Worm (Caenorhabditis elegans) whole organism, L4 larva: Measurements from ENCODE around the gene T26A8.3.

Experiments
- D1046.2 ChIP-seq: fragments of 200-800 bp; sonication (Bioruptor generic); IDR thresholded peaks from 2 replicates; pipeline ENCODE4 v1.3.6; 2022; ENCODE audit warnings: missing genetic modification characterization, missing compliant biosample characterization
- F49E8.2 ChIP-seq: sonication (generic microtip); optimal IDR thresholded peaks from 2 replicates; lab custom pipeline; 2016; ENCODE audit warnings: missing compliant biosample characterization, mild to moderate bottlenecking, missing genetic modification characterization, borderline replicate concordance
- T20F7.1 ChIP-seq: fragments of 200-800 bp; sonication (Bioruptor generic); optimal IDR thresholded peaks from 2 replicates; lab custom pipeline; 2018; ENCODE audit warnings: mild to moderate bottlenecking, missing genetic modification characterization, missing compliant biosample characterization
- T26A8.4 ChIP-seq: fragments of 200-800 bp; sonication (Bioruptor generic); IDR thresholded peaks from 2 replicates; pipeline ENCODE4 v1.3.6; 2022; ENCODE audit warnings: missing genetic modification characterization, missing compliant biosample characterization
- Y5F2A.4 ChIP-seq: fragments of 200-800 bp; sonication (Bioruptor generic); optimal IDR thresholded peaks from 2 replicates; lab custom pipeline; 2018; ENCODE audit warnings: mild to moderate bottlenecking, missing genetic modification characterization, missing compliant biosample characterization
- Y75B8A.6 ChIP-seq: fragments of 200-800 bp; sonication (Bioruptor generic); IDR thresholded peaks from 2 replicates; pipeline ENCODE4 v1.3.6; 2022; ENCODE audit warnings: missing genetic modification reagents, missing genetic modification characterization, missing compliant biosample characterization
- ama-1 ChIP-seq: fragments of 150-350 bp; optimal IDR thresholded peaks from 2 replicates; lab custom pipeline; 2014; ENCODE audit warnings: inconsistent platforms, mixed read lengths
- ceh-32 ChIP-seq: sonication (generic microtip); optimal IDR thresholded peaks from 2 replicates; lab custom pipeline; 2016; ENCODE audit warnings: mild to moderate bottlenecking, missing genetic modification characterization, missing compliant biosample characterization; ENCODE audit not compliant: poor library complexity
- cey-2 ChIP-seq: sonication (generic microtip); optimal IDR thresholded peaks from 3 replicates; lab custom pipeline; 2017; ENCODE audit warnings: missing genetic modification characterization, mild to moderate bottlenecking, missing compliant biosample characterization, antibody characterized with exemption, borderline replicate concordance; ENCODE audit not compliant: insufficient read depth
- ctbp-1 ChIP-seq: fragments of 200-800 bp; sonication (Bioruptor generic); IDR thresholded peaks from 2 replicates; pipeline ENCODE4 v1.3.6; 2022; ENCODE audit warnings: missing genetic modification reagents, missing genetic modification characterization, missing compliant biosample characterization
- daf-16 ChIP-seq, 3 experiments: sonication (generic microtip); optimal IDR thresholded peaks; 2 replicates each; lab custom pipeline; 2016 to 2017; ENCODE audit warnings: missing genetic modification characterization in 3 of 3, missing genetic modification reagents in 3 of 3, mild to moderate bottlenecking in 2 of 3, missing compliant biosample characterization in 2 of 3, missing biosample characterization in 1 of 3, moderate library complexity in 1 of 3
- daf-19 ChIP-seq: fragments of 200-800 bp; sonication (Bioruptor generic); conservative IDR thresholded peaks from 2 replicates; pipeline ENCODE4 v1.3.6; 2022; ENCODE audit warnings: missing genetic modification characterization, missing compliant biosample characterization
- dmd-8 ChIP-seq: fragments of 200-800 bp; sonication (Bioruptor generic); IDR thresholded peaks from 2 replicates; pipeline ENCODE4 v1.3.6; 2022; ENCODE audit warnings: missing genetic modification characterization, missing compliant biosample characterization
- duxl-1 ChIP-seq: sonication (generic microtip); optimal IDR thresholded peaks from 2 replicates; lab custom pipeline; 2016; ENCODE audit warnings: mild to moderate bottlenecking, missing genetic modification characterization, moderate library complexity, missing compliant biosample characterization; ENCODE audit not compliant: poor library complexity
- dve-1 ChIP-seq: sonication (generic microtip); optimal IDR thresholded peaks from 2 replicates; lab custom pipeline; 2017; ENCODE audit warnings: antibody characterized with exemption, mild to moderate bottlenecking, missing genetic modification characterization, missing compliant biosample characterization; ENCODE audit not compliant: insufficient read depth
- egl-43 ChIP-seq: fragments of 200-800 bp; sonication (Bioruptor generic); IDR thresholded peaks from 2 replicates; pipeline ENCODE4 v1.3.6; 2022; ENCODE audit warnings: missing genetic modification reagents, missing genetic modification characterization, missing compliant biosample characterization
- hif-1 ChIP-seq, 2 experiments: sonication (generic microtip); optimal IDR thresholded peaks; 2 replicates each; lab custom pipeline; 2016 to 2017; ENCODE audit warnings: missing compliant biosample characterization in 2 of 2, missing genetic modification characterization in 2 of 2, missing genetic modification reagents in 2 of 2, missing genotype in 2 of 2, mild to moderate bottlenecking in 1 of 2
- hlh-11 ChIP-seq: fragments of 200-800 bp; sonication (Bioruptor generic); optimal IDR thresholded peaks from 2 replicates; lab custom pipeline; 2018; ENCODE audit warnings: mild to moderate bottlenecking, missing genetic modification characterization, missing compliant biosample characterization
- hmg-1.1 ChIP-seq: fragments of 200-800 bp; sonication (Bioruptor generic); IDR thresholded peaks from 2 replicates; pipeline ENCODE4 v1.3.6; 2022; ENCODE audit warnings: missing genetic modification reagents, missing genetic modification characterization, missing compliant biosample characterization
- lim-7 ChIP-seq: fragments of 200-800 bp; sonication (Bioruptor generic); IDR thresholded peaks from 2 replicates; pipeline ENCODE4 v1.3.6; 2022; ENCODE audit warnings: missing genetic modification characterization, missing compliant biosample characterization
- lin-1 ChIP-seq: fragments of 200-800 bp; sonication (Bioruptor generic); IDR thresholded peaks from 2 replicates; pipeline ENCODE4 v1.3.6; 2022; ENCODE audit warnings: missing genetic modification reagents, missing genetic modification characterization, missing compliant biosample characterization
- lin-13 ChIP-seq: fragments of 150-350 bp; optimal IDR thresholded peaks from 2 replicates; lab custom pipeline; 2014; ENCODE audit warnings: missing biosample characterization, missing genetic modification reagents, missing genetic modification characterization
- lin-29 ChIP-seq: fragments of 200-800 bp; sonication (Bioruptor generic); IDR thresholded peaks from 2 replicates; pipeline ENCODE4 v1.3.6; 2022; ENCODE audit warnings: missing genetic modification reagents, missing genetic modification characterization, missing compliant biosample characterization
- lsy-2 ChIP-seq, 2 experiments: fragments of 150-350 bp in 1 of 2; sonication (generic microtip) in 1 of 2; optimal IDR thresholded peaks; 2 replicates each; lab custom pipeline; 2014 to 2017; ENCODE audit warnings: missing biosample characterization in 2 of 2, missing genetic modification characterization in 2 of 2
- madf-5 ChIP-seq, 2 experiments: fragments of 200-800 bp; sonication (Bioruptor generic); IDR thresholded peaks; 2 replicates each; pipeline ENCODE4 v1.3.6; 2022; ENCODE audit warnings: missing compliant biosample characterization in 2 of 2, missing genetic modification characterization in 2 of 2
- madf-9 ChIP-seq: fragments of 200-800 bp; sonication (Bioruptor generic); conservative IDR thresholded peaks from 2 replicates; pipeline ENCODE4 v1.3.6; 2022; ENCODE audit warnings: missing genetic modification reagents, missing genetic modification characterization, missing compliant biosample characterization
- mes-2 ChIP-seq: sonication (generic microtip); optimal IDR thresholded peaks from 2 replicates; lab custom pipeline; 2016; ENCODE audit warnings: missing genotype, mild to moderate bottlenecking, missing genetic modification characterization, missing compliant biosample characterization; ENCODE audit not compliant: poor library complexity, severe bottlenecking
- mxl-3 ChIP-seq: fragments of 200-800 bp; sonication (Bioruptor generic); optimal IDR thresholded peaks from 2 replicates; lab custom pipeline; 2018; ENCODE audit warnings: mild to moderate bottlenecking, missing genetic modification characterization, missing compliant biosample characterization
- nhr-237 ChIP-seq: sonication (generic microtip); optimal IDR thresholded peaks from 2 replicates; lab custom pipeline; 2017; ENCODE audit warnings: missing biosample characterization, missing genetic modification characterization
- nhr-41 ChIP-seq: fragments of 200-800 bp; sonication (Bioruptor generic); IDR thresholded peaks from 2 replicates; pipeline ENCODE4 v1.3.6; 2022; ENCODE audit warnings: missing genetic modification reagents, missing genetic modification characterization, missing compliant biosample characterization
- nhr-48 ChIP-seq: sonication (generic microtip); optimal IDR thresholded peaks from 2 replicates; lab custom pipeline; 2016; ENCODE audit warnings: mild to moderate bottlenecking, missing genetic modification characterization, missing compliant biosample characterization
- pha-4 ChIP-seq, 2 experiments: fragments of 150-350 bp in 1 of 2; fragments of 200-800 bp in 1 of 2; sonication (Bioruptor generic) in 1 of 2; IDR thresholded peaks in 1 of 2; optimal IDR thresholded peaks in 1 of 2; 2 replicates each; pipeline versions ENCODE4 v1.3.6 to Lab custom; 2014 to 2022; ENCODE audit warnings: missing genetic modification characterization in 2 of 2, missing genetic modification reagents in 2 of 2, missing biosample characterization in 1 of 2, missing compliant biosample characterization in 1 of 2
- php-3 ChIP-seq: fragments of 200-800 bp; sonication (Bioruptor generic); IDR thresholded peaks from 2 replicates; pipeline ENCODE4 v1.3.6; 2022; ENCODE audit warnings: missing genetic modification reagents, missing genetic modification characterization, missing compliant biosample characterization
- skn-1 ChIP-seq: fragments of 150-350 bp; optimal IDR thresholded peaks from 2 replicates; lab custom pipeline; 2014; ENCODE audit warnings: missing biosample characterization, missing genetic modification characterization
- tra-1 ChIP-seq: fragments of 200-800 bp; sonication (Bioruptor generic); IDR thresholded peaks from 2 replicates; pipeline ENCODE4 v1.3.6; 2022; ENCODE audit warnings: missing genetic modification reagents, missing genetic modification characterization, missing compliant biosample characterization
- unc-130 ChIP-seq: sonication (generic microtip); optimal IDR thresholded peaks from 2 replicates; lab custom pipeline; 2016; ENCODE audit warnings: missing genetic modification reagents, missing genetic modification characterization, missing compliant biosample characterization
- zfp-2 ChIP-seq: sonication (generic microtip); optimal IDR thresholded peaks from 2 replicates; lab custom pipeline; 2016; ENCODE audit warnings: mild to moderate bottlenecking, missing genetic modification characterization, missing compliant biosample characterization
- zfp-3 ChIP-seq: fragments of 200-800 bp; sonication (Bioruptor generic); conservative IDR thresholded peaks from 2 replicates; pipeline ENCODE4 v1.3.6; 2022; ENCODE audit warnings: missing genetic modification reagents, missing genetic modification characterization, missing compliant biosample characterization
- zip-2 ChIP-seq: fragments of 150-350 bp; optimal IDR thresholded peaks from 2 replicates; lab custom pipeline; 2014; ENCODE audit warnings: missing biosample characterization, missing genetic modification characterization

Gene T26A8.3

DNA sequence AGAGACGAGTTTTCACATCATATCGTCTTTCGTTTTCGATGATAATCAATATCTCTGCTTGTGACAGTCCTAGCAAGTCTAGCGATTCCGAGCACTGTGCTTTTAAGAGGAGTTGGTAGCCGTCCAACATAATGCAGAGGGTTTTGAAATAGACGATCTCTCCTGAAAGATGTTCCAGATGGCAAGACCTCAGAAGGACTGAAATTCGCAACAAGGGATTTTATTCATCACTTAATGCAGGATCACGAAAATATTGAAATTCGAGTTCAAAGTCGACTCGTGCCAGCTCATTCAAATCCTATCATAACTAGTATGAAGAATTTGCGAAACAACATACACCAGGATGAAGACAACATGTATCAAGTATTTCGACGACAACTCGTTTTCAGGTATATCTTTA, 48.9 kb downstream of the T26A8.3 start, which contains the start of gene D2096.7 (continued):
- TF ChIP-seq daf-19 (GFP tag; lab: Robert Waterston, UW): peak; percentile 54; the same call in 1 of the 2 replicates
- TF ChIP-seq cey-2 (tag; lab: Kevin White, UChicago): no peak
- peak; percentile 70 for TF ChIP-seq unc-130 (GFP tag; lab: Kevin White, UChicago)
- peak; percentile 69 for TF ChIP-seq egl-43 (GFP tag; lab: Robert Waterston, UW)
- TF ChIP-seq hmg-1.1: 0 out of 2 replicates have a peak, but pooled peaks have one; percentile 20
- no peak for TF ChIP-seq madf-9
- peak; percentile 66 for TF ChIP-seq ctbp-1 (GFP tag; lab: Robert Waterston, UW)
- TF ChIP-seq zfp-2 (tag; lab: Kevin White, UChicago): no peak
- TF ChIP-seq lin-13 (GFP tag; lab: Kevin White, UChicago): peak; percentile 64
- TF ChIP-seq daf-16 (GFP tag; optimal IDR thresholded peaks at IDR 0.05; lab: Kevin White, UChicago): peak in 1 of 2 experiments; percentile 11
- peak; percentile 28 for TF ChIP-seq daf-16 (tag; optimal IDR thresholded peaks at IDR 0.05; lab: Kevin White, UChicago)
- TF ChIP-seq skn-1 (tag; lab: Kevin White, UChicago): no peak
- 0 out of 2 replicates have a peak, but pooled peaks have one; percentile 36 for TF ChIP-seq zfp-3 (GFP tag; lab: Robert Waterston, UW)
- no peak; the same call in 1 of the 2 replicates for TF ChIP-seq tra-1
- TF ChIP-seq D1046.2 (GFP tag; lab: Robert Waterston, UW): peak; percentile 30; the same call in 1 of the 2 replicates
- peak; percentile 66; the same call in 1 of the 2 replicates for TF ChIP-seq lim-7 (GFP tag; lab: Robert Waterston, UW)
- TF ChIP-seq mxl-3 (GFP tag; lab: Kevin White, UChicago): peak; percentile 39
- TF ChIP-seq T26A8.4 (GFP tag; lab: Robert Waterston, UW): peak; percentile 69
- TF ChIP-seq hlh-11 (tag; lab: Kevin White, UChicago): no peak
- no peak for TF ChIP-seq nhr-237 (tag; lab: Kevin White, UChicago)
- TF ChIP-seq pha-4 (GFP tag; IDR thresholded peaks at IDR 0.05; lab: Robert Waterston, UW): peak; percentile 74
- TF ChIP-seq pha-4 (tag; optimal IDR thresholded peaks at IDR 0.05; lab: Kevin White, UChicago): no peak
- peak; percentile 64; the same call in 1 of the 2 replicates for TF ChIP-seq dmd-8 (GFP tag; lab: Robert Waterston, UW)
- peak; percentile 89 for TF ChIP-seq ama-1
- TF ChIP-seq dve-1 (tag; lab: Kevin White, UChicago): no peak
- TF ChIP-seq ceh-32 (tag; lab: Kevin White, UChicago): no peak
- TF ChIP-seq F49E8.2 (tag; lab: Kevin White, UChicago): peak; percentile 94
- TF ChIP-seq lin-1 (GFP tag; lab: Robert Waterston, UW): 0 out of 2 replicates have a peak, but pooled peaks have one; percentile 40
- peak; percentile 51 for TF ChIP-seq T20F7.1 (GFP tag; lab: Kevin White, UChicago)
- TF ChIP-seq zip-2 (tag; lab: Kevin White, UChicago): no peak
- TF ChIP-seq Y75B8A.6 (GFP tag; lab: Robert Waterston, UW): peak; percentile 63
- TF ChIP-seq madf-5 (GFP tag; IDR thresholded peaks at IDR 0.05; lab: Robert Waterston, UW): peak; percentile 56 to 88; a peak in 2 of 4 replicates
- TF ChIP-seq hif-1 (tag; optimal IDR thresholded peaks at IDR 0.05; lab: Kevin White, UChicago): no peak
- peak; percentile 62 for TF ChIP-seq Y5F2A.4 (GFP tag; lab: Kevin White, UChicago)
- peak; percentile 44 for TF ChIP-seq duxl-1 (tag; lab: Kevin White, UChicago)

DNA sequence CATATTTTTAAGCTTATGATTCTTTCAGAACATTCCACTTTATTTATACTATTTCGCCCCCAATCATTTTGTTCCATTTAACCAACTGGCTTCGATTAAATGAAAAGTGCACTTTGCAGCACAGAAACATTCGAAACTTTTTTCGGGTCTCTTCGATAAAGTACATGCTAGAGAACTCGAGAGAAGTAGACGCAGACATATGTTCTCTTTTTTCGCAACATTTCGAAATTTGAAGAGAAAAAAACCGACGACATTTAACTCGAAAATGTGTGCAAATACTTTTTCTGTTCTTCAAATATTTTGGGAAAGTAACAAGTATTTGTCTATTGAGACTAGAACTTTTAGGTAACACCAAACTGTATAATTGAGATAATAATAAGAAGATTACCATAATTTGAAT, 49.5 kb downstream of the T26A8.3 start:
- no peak for TF ChIP-seq nhr-48
- TF ChIP-seq lin-29 (GFP tag; lab: Robert Waterston, UW): no peak
- TF ChIP-seq dve-1 (tag; lab: Kevin White, UChicago): peak; percentile 3
- TF ChIP-seq lin-1 (GFP tag; lab: Robert Waterston, UW): no peak
- peak in 1 of 2 experiments; percentile 19 for TF ChIP-seq lsy-2 (tag; optimal IDR thresholded peaks at IDR 0.05; lab: Kevin White, UChicago)
- TF ChIP-seq php-3 (GFP tag; lab: Robert Waterston, UW): no peak
- no peak for TF ChIP-seq T26A8.4 (GFP tag; lab: Robert Waterston, UW)
- TF ChIP-seq madf-9: no peak
- TF ChIP-seq daf-16 (GFP tag; optimal IDR thresholded peaks at IDR 0.05; lab: Kevin White, UChicago): peak in 1 of 2 experiments; percentile 3
- TF ChIP-seq daf-16 (tag; optimal IDR thresholded peaks at IDR 0.05; lab: Kevin White, UChicago): no peak
- no peak for TF ChIP-seq ama-1
- no peak for TF ChIP-seq nhr-41 (GFP tag; lab: Robert Waterston, UW)
- TF ChIP-seq mes-2 (tag; lab: Kevin White, UChicago): peak; percentile 12
